Fruit fly (Drosophila melanogaster): ENCODE results near the gene ear.

ear gene

DNA sequence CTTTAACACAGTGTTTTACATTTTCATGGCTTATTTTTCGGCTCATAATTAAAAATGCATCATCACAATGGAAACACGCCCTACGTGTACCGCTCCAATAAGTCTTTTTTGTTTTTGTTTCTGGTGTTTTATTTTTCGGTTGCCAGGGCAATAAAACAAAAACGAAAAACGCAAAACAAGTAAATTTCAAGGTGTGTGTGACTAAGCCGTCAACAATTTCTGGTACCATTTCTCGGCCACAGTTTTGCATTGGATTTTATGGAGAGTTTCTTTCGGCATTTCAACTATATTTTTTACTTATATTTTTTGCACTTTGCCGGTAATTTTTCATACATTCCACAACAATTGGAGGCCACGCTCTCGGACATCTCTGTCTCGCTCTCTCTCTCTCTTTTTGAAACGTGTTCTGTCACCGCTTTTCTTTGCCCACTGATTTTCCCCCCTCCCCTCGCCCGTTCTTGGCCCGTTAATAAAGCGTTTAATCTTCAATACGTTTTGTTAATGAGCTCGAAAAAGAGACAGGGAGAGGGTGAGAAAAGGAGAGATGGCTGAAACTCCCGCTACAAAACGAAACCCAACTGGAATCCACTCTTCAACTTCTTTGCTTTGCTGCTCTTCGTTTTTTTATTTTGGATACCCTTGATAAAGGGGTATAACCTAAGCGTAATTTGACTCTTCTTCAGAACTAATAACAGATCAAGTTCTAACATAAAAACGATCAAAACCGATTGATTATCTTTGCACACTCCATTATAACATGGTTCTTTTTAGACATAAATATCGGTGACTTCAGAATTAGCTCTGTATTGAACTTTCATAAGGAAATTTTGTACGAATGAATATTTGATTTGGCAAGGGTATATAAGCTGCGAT, 27.3 kb upstream of the ear start (continued):
- TF ChIP-seq Dbx (GFP tag; IDR thresholded peaks at IDR 0.05) (no peak), hkb (optimal IDR thresholded peaks at IDR 0.05) (no peak), hkb (GFP tag; IDR thresholded peaks at IDR 0.05) (peak; percentile 20; the same call in 1 of the 2 replicates), pzg (GFP tag; optimal IDR thresholded peaks at IDR 0.05) (no peak), en (GFP tag; optimal IDR thresholded peaks at IDR 0.05) (no peak), jigr1 (GFP tag; IDR thresholded peaks at IDR 0.05) (no peak), CHES-1-like (GFP tag; optimal IDR thresholded peaks at IDR 0.05) (no peak), emc (GFP tag; optimal IDR thresholded peaks at IDR 0.05) (no peak), trh (GFP tag; optimal IDR thresholded peaks at IDR 0.05) (no peak), zf30C (GFP tag; optimal IDR thresholded peaks at IDR 0.05) (no peak), trem (tag; optimal IDR thresholded peaks at IDR 0.05) (no peak), peb (GFP tag; IDR thresholded peaks at IDR 0.05) (no peak), Stat92E (GFP tag; optimal IDR thresholded peaks at IDR 0.05) (peak in 2 of 3 experiments; percentile 8 to 11), HmgZ (tag; optimal IDR thresholded peaks at IDR 0.05) (no peak), Scr (GFP tag; IDR thresholded peaks at IDR 0.05; ENCODE audit: partially characterized antibody) (no peak), tx (GFP tag; optimal IDR thresholded peaks at IDR 0.05) (no peak), pb (GFP tag; optimal IDR thresholded peaks at IDR 0.05) (no peak), CG13424 (tag; optimal IDR thresholded peaks at IDR 0.05) (peak; percentile 17), salm (tag; optimal IDR thresholded peaks at IDR 0.05) (no peak), aop (GFP tag; IDR thresholded peaks at IDR 0.05) (no peak), CG12391 (tag; optimal IDR thresholded peaks at IDR 0.05) (no peak), sna (GFP tag; IDR thresholded peaks at IDR 0.05; ENCODE audit: partially characterized antibody) (no peak), Hey (tag; optimal IDR thresholded peaks at IDR 0.05) (no peak), Max (GFP tag; optimal IDR thresholded peaks at IDR 0.05) (no peak), ci (GFP tag; IDR thresholded peaks at IDR 0.05) (no peak), nau (GFP tag; optimal IDR thresholded peaks at IDR 0.05) (no peak), Bdp1 (GFP tag; optimal IDR thresholded peaks at IDR 0.05) (no peak), repo (GFP tag; optimal IDR thresholded peaks at IDR 0.05) (no peak), run (tag; optimal IDR thresholded peaks at IDR 0.05) (no peak), ranshi (GFP tag; IDR thresholded peaks at IDR 0.05) (no peak), CkIIα-i1 (GFP tag; IDR thresholded peaks at IDR 0.05) (no peak), slou (GFP tag; optimal IDR thresholded peaks at IDR 0.05) (no peak), Bteb2 (GFP tag; optimal IDR thresholded peaks at IDR 0.05) (peak; percentile 4), YL-1 (GFP tag; optimal IDR thresholded peaks at IDR 0.05) (no peak), CG11247 (GFP tag; IDR thresholded peaks at IDR 0.05) (no peak), CG9932 (GFP tag; IDR thresholded peaks at IDR 0.05) (no peak), pita (GFP tag; optimal IDR thresholded peaks at IDR 0.05) (no peak), D19A (tag; optimal IDR thresholded peaks at IDR 0.05) (peak; percentile 84), CG15073 (GFP tag; optimal IDR thresholded peaks at IDR 0.05) (no peak), dimm (GFP tag; IDR thresholded peaks at IDR 0.05) (no peak), gro (GFP tag; optimal IDR thresholded peaks at IDR 0.05) (no peak), nerfin-2 (GFP tag; IDR thresholded peaks at IDR 0.05; ENCODE audit: partially characterized antibody) (no peak), Opbp (GFP tag; IDR thresholded peaks at IDR 0.05; ENCODE audit: partially characterized antibody) (no peak), Hmr (GFP tag; optimal IDR thresholded peaks at IDR 0.05) (no peak), crp (GFP tag; optimal IDR thresholded peaks at IDR 0.05) (no peak), CG17361 (GFP tag; IDR thresholded peaks at IDR 0.05) (no peak), odd (GFP tag; optimal IDR thresholded peaks at IDR 0.05) (no peak)
